Fruit fly (Drosophila melanogaster): ENCODE results near the gene CG14932.

dm6 chr2L:11797127-11797526, 7.4 kb downstream of the CG14932 start:
- no peak for TF ChIP-seq psq (optimal IDR thresholded peaks at IDR 0.05)
- no peak for TF ChIP-seq EcR (GFP tag; optimal IDR thresholded peaks at IDR 0.05)
- TF ChIP-seq pan (optimal IDR thresholded peaks at IDR 0.05): no peak
- TF ChIP-seq CG8478 (optimal IDR thresholded peaks at IDR 0.05): no peak
- no peak for TF ChIP-seq usp (GFP tag; optimal IDR thresholded peaks at IDR 0.05)
